Worm (Caenorhabditis elegans) whole organism, young adult: ENCODE data around the gene fbxa-60.
A peak's percentile ranks its signal among the peaks of the same experiment; 100 is the strongest.

Experiments
- B0019.2 ChIP-seq: fragments of 200-800 bp; sonication (Bioruptor generic); conservative IDR thresholded peaks from 2 replicates; pipeline ENCODE4 v1.3.6; 2022; ENCODE audit warnings: missing genetic modification reagents, missing genetic modification characterization, missing compliant biosample characterization
- F37B4.10 ChIP-seq: fragments of 200-800 bp; sonication (Bioruptor generic); IDR thresholded peaks from 2 replicates; pipeline ENCODE4 v1.3.6; 2022; ENCODE audit warnings: missing genetic modification characterization, missing compliant biosample characterization
- F49E8.2 ChIP-seq: sonication (generic microtip); optimal IDR thresholded peaks from 3 replicates; lab custom pipeline; 2017; ENCODE audit warnings: missing genetic modification characterization, mild to moderate bottlenecking, missing compliant biosample characterization, antibody characterized with exemption, moderate library complexity; ENCODE audit not compliant: insufficient read depth
- F52B5.7 ChIP-seq: sonication (generic microtip); optimal IDR thresholded peaks from 2 replicates; lab custom pipeline; 2016; ENCODE audit warnings: mild to moderate bottlenecking, missing genetic modification characterization, missing compliant biosample characterization
- K12H6.12 ChIP-seq: fragments of 200-800 bp; sonication (Bioruptor generic); optimal IDR thresholded peaks from 2 replicates; lab custom pipeline; 2018; ENCODE audit warnings: mild to moderate bottlenecking, missing genetic modification characterization, missing compliant biosample characterization
- T07F8.4 ChIP-seq: sonication (generic microtip); optimal IDR thresholded peaks from 2 replicates; lab custom pipeline; 2016; ENCODE audit warnings: mild to moderate bottlenecking, missing genetic modification characterization, moderate library complexity, missing compliant biosample characterization
- akir-1 ChIP-seq: fragments of 200-800 bp; sonication (Bioruptor generic); optimal IDR thresholded peaks from 2 replicates; lab custom pipeline; 2018; ENCODE audit warnings: mild to moderate bottlenecking, missing genetic modification characterization, moderate library complexity, missing compliant biosample characterization
- ama-1 ChIP-seq, 3 experiments: fragments of 150-350 bp in 1 of 3; sonication (generic microtip) in 2 of 3; optimal IDR thresholded peaks; 2 replicates each; lab custom pipeline; 2014 to 2018; ENCODE audit warnings: missing biosample characterization in 2 of 3, missing genetic modification characterization in 2 of 3, missing genetic modification reagents in 2 of 3
- atf-7 ChIP-seq: sonication (generic microtip); optimal IDR thresholded peaks from 2 replicates; lab custom pipeline; 2017; ENCODE audit warnings: mild to moderate bottlenecking, missing genetic modification characterization, missing compliant biosample characterization
- attf-3 ChIP-seq: fragments of 200-800 bp; sonication (Bioruptor generic); conservative IDR thresholded peaks from 2 replicates; pipeline ENCODE4 v1.3.6; 2022; ENCODE audit warnings: missing genetic modification reagents, missing genetic modification characterization, missing compliant biosample characterization
- attf-5 ChIP-seq: fragments of 200-800 bp; sonication (Bioruptor generic); optimal IDR thresholded peaks from 2 replicates; lab custom pipeline; 2018; ENCODE audit warnings: mild to moderate bottlenecking, missing genetic modification characterization, missing compliant biosample characterization
- bed-2 ChIP-seq: fragments of 200-800 bp; sonication (Bioruptor generic); IDR thresholded peaks from 2 replicates; pipeline ENCODE4 v1.3.6; 2022; ENCODE audit warnings: missing genetic modification reagents, missing genetic modification characterization, missing compliant biosample characterization
- ccch-3 ChIP-seq: fragments of 200-800 bp; sonication (Bioruptor generic); optimal IDR thresholded peaks from 2 replicates; lab custom pipeline; 2018; ENCODE audit warnings: mild to moderate bottlenecking, missing genetic modification characterization, missing compliant biosample characterization
- cebp-1 ChIP-seq, 2 experiments: fragments of 200-800 bp in 1 of 2; sonication (Bioruptor generic) in 1 of 2; sonication (generic microtip) in 1 of 2; IDR thresholded peaks in 1 of 2; optimal IDR thresholded peaks in 1 of 2; 2 replicates each; pipeline versions ENCODE4 v1.3.6 to Lab custom; 2017 to 2022; ENCODE audit warnings: missing compliant biosample characterization in 2 of 2, missing genetic modification characterization in 2 of 2, mild to moderate bottlenecking in 1 of 2, missing genetic modification reagents in 1 of 2, moderate library complexity in 1 of 2
- cebp-2 ChIP-seq: fragments of 200-800 bp; sonication (Bioruptor generic); IDR thresholded peaks from 2 replicates; pipeline ENCODE4 v1.3.6; 2022; ENCODE audit warnings: missing genetic modification characterization, missing compliant biosample characterization
- ceh-58 ChIP-seq: fragments of 200-800 bp; sonication (Bioruptor generic); IDR thresholded peaks from 2 replicates; pipeline ENCODE4 v1.3.6; 2022; ENCODE audit warnings: missing genetic modification characterization, missing compliant biosample characterization
- chd-7 ChIP-seq: sonication (generic microtip); optimal IDR thresholded peaks from 2 replicates; lab custom pipeline; 2016; ENCODE audit warnings: mild to moderate bottlenecking, missing genetic modification characterization, moderate library complexity, missing compliant biosample characterization
- efl-1 ChIP-seq: fragments of 150-350 bp; optimal IDR thresholded peaks from 2 replicates; lab custom pipeline; 2014; ENCODE audit warnings: missing biosample characterization, missing genetic modification reagents, missing genetic modification characterization
- egl-18 ChIP-seq: fragments of 200-800 bp; sonication (Bioruptor generic); IDR thresholded peaks from 2 replicates; pipeline ENCODE4 v1.3.6; 2022; ENCODE audit warnings: missing genetic modification reagents, missing genetic modification characterization, missing compliant biosample characterization
- him-1 ChIP-seq: sonication (generic microtip); optimal IDR thresholded peaks from 2 replicates; lab custom pipeline; 2016; ENCODE audit warnings: missing genotype, missing genetic modification reagents, missing genetic modification characterization, missing compliant biosample characterization
- hmg-1.2 ChIP-seq: fragments of 200-800 bp; sonication (Bioruptor generic); IDR thresholded peaks from 2 replicates; pipeline ENCODE4 v1.3.6; 2022; ENCODE audit warnings: missing genetic modification reagents, missing genetic modification characterization, missing compliant biosample characterization
- lag-1 ChIP-seq: fragments of 200-800 bp; sonication (Bioruptor generic); IDR thresholded peaks from 2 replicates; pipeline ENCODE4 v1.3.6; 2022; ENCODE audit warnings: missing genetic modification reagents, missing genetic modification characterization, missing compliant biosample characterization
- lin-54 ChIP-seq: fragments of 200-800 bp; sonication (Bioruptor generic); optimal IDR thresholded peaks from 2 replicates; lab custom pipeline; 2018; ENCODE audit warnings: mild to moderate bottlenecking, missing genetic modification characterization, missing compliant biosample characterization
- lir-1 ChIP-seq: fragments of 200-800 bp; sonication (Bioruptor generic); conservative IDR thresholded peaks from 2 replicates; pipeline ENCODE4 v1.3.6; 2022; ENCODE audit warnings: missing genetic modification reagents, missing genetic modification characterization, missing compliant biosample characterization
- madf-3 ChIP-seq: fragments of 200-800 bp; sonication (Bioruptor generic); IDR thresholded peaks from 2 replicates; pipeline ENCODE4 v1.3.6; 2022; ENCODE audit warnings: missing genetic modification reagents, missing genetic modification characterization, missing compliant biosample characterization
- madf-6 ChIP-seq: fragments of 200-800 bp; sonication (Bioruptor generic); IDR thresholded peaks from 2 replicates; pipeline ENCODE4 v1.3.6; 2022; ENCODE audit warnings: missing genetic modification reagents, missing genetic modification characterization, missing compliant biosample characterization
- mel-28 ChIP-seq: sonication (generic microtip); optimal IDR thresholded peaks from 2 replicates; lab custom pipeline; 2016; ENCODE audit warnings: borderline replicate concordance, mild to moderate bottlenecking, missing genetic modification characterization, missing compliant biosample characterization
- nfya-1 ChIP-seq: sonication (generic microtip); optimal IDR thresholded peaks from 2 replicates; lab custom pipeline; 2017; ENCODE audit warnings: antibody characterized with exemption, missing compliant biosample characterization, missing genetic modification characterization, borderline replicate concordance; ENCODE audit not compliant: insufficient read depth
- nfyb-1 ChIP-seq: fragments of 200-800 bp; sonication (Bioruptor generic); IDR thresholded peaks from 2 replicates; pipeline ENCODE4 v1.3.6; 2022; ENCODE audit warnings: missing genetic modification reagents, missing genetic modification characterization, missing compliant biosample characterization
- nhr-80 ChIP-seq: sonication (generic microtip); optimal IDR thresholded peaks from 2 replicates; lab custom pipeline; 2016; ENCODE audit warnings: missing genetic modification characterization, missing compliant biosample characterization
- rcor-1 ChIP-seq: fragments of 200-800 bp; sonication (Bioruptor generic); IDR thresholded peaks from 2 replicates; pipeline ENCODE4 v1.3.6; 2022; ENCODE audit warnings: missing genetic modification reagents, missing genetic modification characterization, missing compliant biosample characterization
- repo-1 ChIP-seq: sonication (generic microtip); optimal IDR thresholded peaks from 2 replicates; lab custom pipeline; 2017; ENCODE audit warnings: mild to moderate bottlenecking, missing genetic modification characterization, missing compliant biosample characterization
- sdz-38 ChIP-seq: sonication (generic microtip); optimal IDR thresholded peaks from 2 replicates; lab custom pipeline; 2016; ENCODE audit warnings: missing genotype, missing genetic modification characterization, missing compliant biosample characterization
- somi-1 ChIP-seq: fragments of 200-800 bp; sonication (Bioruptor generic); optimal IDR thresholded peaks from 2 replicates; lab custom pipeline; 2018; ENCODE audit warnings: mild to moderate bottlenecking, missing genetic modification characterization, missing compliant biosample characterization
- sptf-2 ChIP-seq: fragments of 200-800 bp; sonication (Bioruptor generic); optimal IDR thresholded peaks from 2 replicates; lab custom pipeline; 2018; ENCODE audit warnings: mild to moderate bottlenecking, missing genetic modification characterization, missing compliant biosample characterization
- tbx-9 ChIP-seq: sonication (generic microtip); optimal IDR thresholded peaks from 2 replicates; lab custom pipeline; 2016; ENCODE audit warnings: borderline replicate concordance, missing genetic modification characterization, inconsistent platforms, missing compliant biosample characterization
- tlf-1 ChIP-seq: fragments of 200-800 bp; sonication (Bioruptor generic); optimal IDR thresholded peaks from 2 replicates; lab custom pipeline; 2018; ENCODE audit warnings: mild to moderate bottlenecking, missing genetic modification characterization, missing compliant biosample characterization
- unc-130 ChIP-seq: sonication (generic microtip); optimal IDR thresholded peaks from 2 replicates; lab custom pipeline; 2016; ENCODE audit warnings: missing genetic modification reagents, missing genetic modification characterization, missing compliant biosample characterization
- unc-62 ChIP-seq: fragments of 150-350 bp; optimal IDR thresholded peaks from 2 replicates; lab custom pipeline; 2014; ENCODE audit warnings: missing biosample characterization, missing genetic modification reagents, missing genetic modification characterization
- zfh-2 ChIP-seq: fragments of 200-800 bp; sonication (Bioruptor generic); conservative IDR thresholded peaks from 2 replicates; pipeline ENCODE4 v1.3.6; 2022; ENCODE audit warnings: missing genetic modification reagents, missing genetic modification characterization, missing compliant biosample characterization
- ztf-18 ChIP-seq: sonication (generic microtip); optimal IDR thresholded peaks from 2 replicates; lab custom pipeline; 2016; ENCODE audit warnings: missing genotype, mild to moderate bottlenecking, missing genetic modification characterization, missing compliant biosample characterization
- ztf-28 ChIP-seq: fragments of 200-800 bp; sonication (Bioruptor generic); IDR thresholded peaks from 2 replicates; pipeline ENCODE4 v1.3.6; 2022; ENCODE audit warnings: missing genetic modification reagents, missing genetic modification characterization, missing compliant biosample characterization

The fbxa-60 gene

DNA sequence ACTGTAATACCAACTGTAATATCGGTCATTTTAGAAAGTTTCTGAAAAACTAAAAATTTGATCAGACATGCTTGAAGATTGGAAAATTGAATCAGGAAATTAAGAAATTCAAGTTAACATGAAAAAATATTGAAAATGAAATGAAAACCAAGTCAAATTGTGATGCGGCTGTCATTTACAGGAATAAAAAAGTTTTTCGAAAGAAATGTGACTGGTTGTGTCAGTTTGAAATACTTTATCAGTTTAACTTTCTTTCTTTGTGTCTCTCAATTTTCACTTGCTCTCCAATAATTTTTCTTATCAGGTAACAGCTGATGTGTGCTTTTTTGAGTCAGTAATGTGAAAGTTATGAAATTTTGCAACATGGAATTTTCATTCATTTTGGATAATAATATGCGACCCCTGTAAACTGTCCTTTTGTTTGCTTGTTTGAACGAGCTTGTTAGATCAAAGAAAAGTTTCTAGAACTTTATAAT lies at the start of gene fbxa-60:
Gene fbxa-60, minus strand, starts transcription at position 51 of the 476 bp plus-strand sequence.
- TF ChIP-seq rcor-1 (no peak), ama-1 (optimal IDR thresholded peaks at IDR 0.05; lab: Kevin White, UChicago) (no peak), ama-1 (GFP tag; optimal IDR thresholded peaks at IDR 0.05; lab: Kevin White, UChicago) (no peak), bed-2 (no peak), nhr-80 (peak; percentile 79), madf-3 (GFP tag; lab: Robert Waterston, UW) (no peak), lin-54 (no peak), tbx-9 (tag; lab: Kevin White, UChicago) (no peak), him-1 (tag; lab: Kevin White, UChicago) (no peak), T07F8.4 (tag; lab: Kevin White, UChicago) (no peak), cebp-1 (GFP tag; IDR thresholded peaks at IDR 0.05; lab: Robert Waterston, UW) (peak; percentile 88), cebp-1 (tag; optimal IDR thresholded peaks at IDR 0.05; lab: Kevin White, UChicago) (peak; percentile 78), unc-62 (peak; percentile 60), attf-5 (GFP tag; lab: Kevin White, UChicago) (peak; percentile 27)

- no peak for TF ChIP-seq cebp-1 (GFP tag; IDR thresholded peaks at IDR 0.05; lab: Robert Waterston, UW)
- TF ChIP-seq cebp-1 (tag; optimal IDR thresholded peaks at IDR 0.05; lab: Kevin White, UChicago) = no peak
- TF ChIP-seq nfya-1 (tag; lab: Kevin White, UChicago) = no peak
- TF ChIP-seq lag-1 (GFP tag; lab: Robert Waterston, UW) = no peak
- no peak for TF ChIP-seq repo-1 (tag; lab: Kevin White, UChicago)
- TF ChIP-seq nfyb-1 (GFP tag; lab: Robert Waterston, UW) = no peak
- TF ChIP-seq efl-1 (GFP tag; lab: Kevin White, UChicago) = no peak
- no peak for TF ChIP-seq tlf-1 (GFP tag; lab: Kevin White, UChicago)
- TF ChIP-seq madf-6 (GFP tag; lab: Robert Waterston, UW) = no peak
- no peak for TF ChIP-seq ztf-28 (GFP tag; lab: Robert Waterston, UW)
- no peak for TF ChIP-seq sdz-38 (tag; lab: Kevin White, UChicago)
- no peak for TF ChIP-seq F52B5.7 (tag; lab: Kevin White, UChicago)
- no peak for TF ChIP-seq ceh-58 (GFP tag; lab: Robert Waterston, UW)
- TF ChIP-seq bed-2 = no peak
- TF ChIP-seq mel-28 = no peak
- TF ChIP-seq ccch-3 (GFP tag; lab: Kevin White, UChicago) = no peak
- TF ChIP-seq akir-1 (GFP tag; lab: Kevin White, UChicago) = no peak
- no peak for TF ChIP-seq attf-5 (GFP tag; lab: Kevin White, UChicago)
Measured at ce11 chrIII:991581-991980, 45.5 kb upstream of the fbxa-60 start, which contains the start of gene trp-2. Gene trp-2, plus strand, starts transcription at chrIII:991881.

DNA sequence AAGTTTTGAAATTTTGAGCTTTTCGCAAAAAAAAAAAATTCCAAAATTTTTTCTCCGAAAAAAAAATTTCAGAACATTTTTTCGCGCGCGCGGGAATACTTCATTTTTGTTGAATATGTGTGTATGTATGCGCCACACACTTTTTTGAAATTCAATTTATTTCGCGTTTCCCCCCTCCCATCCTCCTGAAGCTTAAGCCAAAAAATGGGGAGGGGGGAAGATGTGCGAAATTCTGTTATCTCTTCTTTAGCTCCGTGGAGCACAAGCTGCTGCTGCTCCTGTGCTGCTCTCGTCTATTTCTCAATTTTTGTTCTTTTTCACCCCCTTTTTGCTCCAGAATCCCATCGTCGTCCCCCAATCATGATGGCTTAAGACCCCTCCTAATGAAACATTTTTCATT lies 43.5 kb upstream of the fbxa-60 start:
- TF ChIP-seq madf-3 (GFP tag; lab: Robert Waterston, UW) (0 out of 2 replicates have a peak, but pooled peaks have one; percentile 28), lir-1 (no peak), ceh-58 (GFP tag; lab: Robert Waterston, UW) (no peak), zfh-2 (GFP tag; lab: Robert Waterston, UW) (0 out of 2 replicates have a peak, but pooled peaks have one; percentile 30), K12H6.12 (tag; lab: Kevin White, UChicago) (no peak)

ce11 chrIII:982961-983360 lies 36.9 kb upstream of the fbxa-60 start, which contains the start of gene tbc-10:
Gene tbc-10, plus strand, starts transcription at chrIII:983261.
- TF ChIP-seq ceh-58 (GFP tag; lab: Robert Waterston, UW) = no peak
- no peak for TF ChIP-seq hmg-1.2 (GFP tag; lab: Robert Waterston, UW)
- no peak for TF ChIP-seq somi-1 (GFP tag; lab: Kevin White, UChicago)
- TF ChIP-seq egl-18 = no peak
- no peak for TF ChIP-seq K12H6.12 (tag; lab: Kevin White, UChicago)
- TF ChIP-seq F37B4.10 (GFP tag; lab: Robert Waterston, UW) = no peak
- no peak for TF ChIP-seq atf-7 (tag; lab: Kevin White, UChicago)
- TF ChIP-seq F49E8.2 = no peak
- no peak for TF ChIP-seq cebp-2
- no peak for TF ChIP-seq nhr-80
- no peak for TF ChIP-seq B0019.2 (GFP tag; lab: Robert Waterston, UW)
- no peak for TF ChIP-seq madf-6 (GFP tag; lab: Robert Waterston, UW)
- no peak for TF ChIP-seq sptf-2 (GFP tag; lab: Kevin White, UChicago)
- TF ChIP-seq attf-3 (GFP tag; lab: Robert Waterston, UW) = no peak
- no peak for TF ChIP-seq ztf-18 (tag; lab: Kevin White, UChicago)
- TF ChIP-seq chd-7 (tag; lab: Kevin White, UChicago) = no peak
- no peak for TF ChIP-seq unc-130
